Worm (Caenorhabditis elegans) whole organism, mixed stage, embryonic: Measurements from ENCODE around the gene emb-8.
A peak's percentile ranks its signal among the peaks of the same experiment; 100 is the strongest.

ENCODE experiments used
- M03D4.4 ChIP-seq: sonication (generic microtip); optimal IDR thresholded peaks from 2 replicates; lab custom pipeline; 2017; ENCODE audit warnings: mild to moderate bottlenecking, missing genetic modification characterization, missing compliant biosample characterization
- bed-3 ChIP-seq: fragments of 200-800 bp; sonication (Bioruptor generic); optimal IDR thresholded peaks from 3 replicates; lab custom pipeline; 2018; ENCODE audit warnings: mild to moderate bottlenecking, missing genetic modification characterization, moderate library complexity, missing compliant biosample characterization
- ceh-39 ChIP-seq: fragments of 150-350 bp; optimal IDR thresholded peaks from 2 replicates; lab custom pipeline; 2014; ENCODE audit warnings: missing biosample characterization, missing genetic modification characterization
- ceh-43 ChIP-seq: fragments of 200-800 bp; sonication (Bioruptor generic); optimal IDR thresholded peaks from 2 replicates; lab custom pipeline; 2018; ENCODE audit warnings: mild to moderate bottlenecking, missing genetic modification characterization, moderate library complexity, missing compliant biosample characterization
- ceh-83 ChIP-seq: fragments of 200-800 bp; sonication (Bioruptor generic); optimal IDR thresholded peaks from 2 replicates; lab custom pipeline; 2018; ENCODE audit warnings: mild to moderate bottlenecking, missing genetic modification characterization, missing compliant biosample characterization
- ces-1 ChIP-seq: fragments of 150-350 bp; optimal IDR thresholded peaks from 2 replicates; lab custom pipeline; 2014; ENCODE audit warnings: missing biosample characterization, missing genetic modification reagents, missing genetic modification characterization
- cnd-1 ChIP-seq: fragments of 200-800 bp; sonication (Bioruptor generic); optimal IDR thresholded peaks from 2 replicates; lab custom pipeline; 2018; ENCODE audit warnings: mild to moderate bottlenecking, missing genetic modification characterization, missing compliant biosample characterization
- drap-1 ChIP-seq: fragments of 200-800 bp; sonication (Bioruptor generic); optimal IDR thresholded peaks from 3 replicates; lab custom pipeline; 2018; ENCODE audit warnings: mild to moderate bottlenecking, missing genetic modification characterization, missing compliant biosample characterization
- elt-1 ChIP-seq: sonication (generic microtip); optimal IDR thresholded peaks from 2 replicates; lab custom pipeline; 2017; ENCODE audit warnings: missing genetic modification characterization, mild to moderate bottlenecking, missing compliant biosample characterization, antibody characterized with exemption, moderate library complexity, borderline replicate concordance; ENCODE audit not compliant: insufficient read depth
- elt-3 ChIP-seq: fragments of 150-350 bp; optimal IDR thresholded peaks from 2 replicates; lab custom pipeline; 2014; ENCODE audit warnings: missing biosample characterization, missing genetic modification characterization
- flh-1 ChIP-seq: fragments of 200-800 bp; sonication (Bioruptor generic); optimal IDR thresholded peaks from 2 replicates; lab custom pipeline; 2018; ENCODE audit warnings: mild to moderate bottlenecking, missing genetic modification characterization, moderate library complexity, missing compliant biosample characterization
- ham-2 ChIP-seq: fragments of 200-800 bp; sonication (Bioruptor generic); optimal IDR thresholded peaks from 2 replicates; lab custom pipeline; 2018; ENCODE audit warnings: mild to moderate bottlenecking, missing genetic modification characterization, missing compliant biosample characterization
- hlh-1 ChIP-seq: fragments of 150-350 bp; optimal IDR thresholded peaks from 2 replicates; lab custom pipeline; 2014; ENCODE audit warnings: missing biosample characterization, missing genetic modification reagents, missing genetic modification characterization
- lin-13 ChIP-seq: fragments of 150-350 bp; optimal IDR thresholded peaks from 2 replicates; lab custom pipeline; 2014; ENCODE audit warnings: missing biosample characterization, missing genetic modification characterization
- lin-32 ChIP-seq: fragments of 200-800 bp; sonication (Bioruptor generic); optimal IDR thresholded peaks from 2 replicates; lab custom pipeline; 2018; ENCODE audit warnings: mild to moderate bottlenecking, missing genetic modification characterization, missing compliant biosample characterization
- lsy-2 ChIP-seq: fragments of 150-350 bp; optimal IDR thresholded peaks from 2 replicates; lab custom pipeline; 2014; ENCODE audit warnings: missing biosample characterization, missing genetic modification characterization
- mab-5 ChIP-seq: fragments of 150-350 bp; optimal IDR thresholded peaks from 2 replicates; lab custom pipeline; 2014; ENCODE audit warnings: missing biosample characterization, missing genetic modification characterization
- mep-1 ChIP-seq: fragments of 150-350 bp; optimal IDR thresholded peaks from 2 replicates; lab custom pipeline; 2017; ENCODE audit warnings: missing biosample characterization, missing genetic modification reagents, missing genetic modification characterization, inconsistent platforms
- mls-2 ChIP-seq: sonication (generic microtip); optimal IDR thresholded peaks from 2 replicates; lab custom pipeline; 2016; ENCODE audit warnings: mild to moderate bottlenecking, missing genetic modification characterization, moderate library complexity, missing compliant biosample characterization
- nhr-12 ChIP-seq: fragments of 150-350 bp; optimal IDR thresholded peaks from 2 replicates; lab custom pipeline; 2014; ENCODE audit warnings: missing biosample characterization, missing genetic modification characterization
- nhr-2 ChIP-seq: fragments of 150-350 bp; optimal IDR thresholded peaks from 2 replicates; lab custom pipeline; 2014; ENCODE audit warnings: missing biosample characterization, missing genetic modification characterization
- nhr-237 ChIP-seq: fragments of 150-350 bp; optimal IDR thresholded peaks from 2 replicates; lab custom pipeline; 2014; ENCODE audit warnings: missing biosample characterization, missing genetic modification characterization
- nhr-76 ChIP-seq: sonication (generic microtip); optimal IDR thresholded peaks from 2 replicates; lab custom pipeline; 2017; ENCODE audit warnings: missing biosample characterization, missing genetic modification characterization
- pha-4 ChIP-seq: fragments of 150-350 bp; optimal IDR thresholded peaks from 2 replicates; lab custom pipeline; 2018; ENCODE audit warnings: missing biosample characterization, missing genetic modification reagents, missing genetic modification characterization
- sem-2 ChIP-seq: fragments of 200-800 bp; sonication (Bioruptor generic); optimal IDR thresholded peaks from 2 replicates; lab custom pipeline; 2018; ENCODE audit warnings: mild to moderate bottlenecking, missing genetic modification characterization, missing compliant biosample characterization
- snpc-4 ChIP-seq: fragments of 150-350 bp; optimal IDR thresholded peaks from 2 replicates; lab custom pipeline; 2014; ENCODE audit warnings: missing biosample characterization, missing genetic modification characterization
- sptf-1 ChIP-seq: sonication (generic microtip); optimal IDR thresholded peaks from 2 replicates; lab custom pipeline; 2017; ENCODE audit warnings: mild to moderate bottlenecking, missing genetic modification characterization, moderate library complexity, missing compliant biosample characterization
- tbx-8 ChIP-seq: fragments of 200-800 bp; sonication (Bioruptor generic); optimal IDR thresholded peaks from 2 replicates; lab custom pipeline; 2018; ENCODE audit warnings: mild to moderate bottlenecking, missing genetic modification characterization, moderate library complexity, missing compliant biosample characterization
- unc-120 ChIP-seq: sonication (generic microtip); optimal IDR thresholded peaks from 2 replicates; lab custom pipeline; 2017; ENCODE audit warnings: missing genetic modification characterization, missing compliant biosample characterization; ENCODE audit not compliant: poor library complexity, severe bottlenecking
- unc-39 ChIP-seq: fragments of 150-350 bp; optimal IDR thresholded peaks from 2 replicates; lab custom pipeline; 2014; ENCODE audit warnings: missing biosample characterization, missing genetic modification characterization
- unc-62 ChIP-seq: fragments of 150-350 bp; optimal IDR thresholded peaks from 2 replicates; lab custom pipeline; 2014; ENCODE audit warnings: missing biosample characterization, missing genetic modification reagents, missing genetic modification characterization
- zip-8 ChIP-seq: fragments of 150-350 bp; optimal IDR thresholded peaks from 2 replicates; lab custom pipeline; 2014; ENCODE audit warnings: missing biosample characterization, missing genetic modification characterization
- ztf-11 ChIP-seq: fragments of 150-350 bp; optimal IDR thresholded peaks from 2 replicates; lab custom pipeline; 2014; ENCODE audit warnings: missing biosample characterization, missing genetic modification characterization

emb-8 gene

ce11 chrIII:5172470-5172869, 27.0 kb downstream of the emb-8 start, which contains the start of gene K10D2.5:
TSS of gene K10D2.5 (plus strand) at chrIII:5172720.
- TF ChIP-seq ceh-39 (tag; lab: Kevin White, UChicago), result peak; percentile 70
- peak; percentile 84 for TF ChIP-seq sptf-1 (tag; lab: Kevin White, UChicago)
- peak; percentile 67 for TF ChIP-seq nhr-237 (tag; lab: Kevin White, UChicago)
- TF ChIP-seq sem-2 (GFP tag; lab: Kevin White, UChicago), result peak; percentile 29
- TF ChIP-seq bed-3 (GFP tag; lab: Kevin White, UChicago), result no peak
- TF ChIP-seq snpc-4 (tag; lab: Kevin White, UChicago), result no peak
- peak; percentile 58 for TF ChIP-seq ceh-83 (GFP tag; lab: Kevin White, UChicago)
- no peak for TF ChIP-seq ces-1 (GFP tag; lab: Kevin White, UChicago)
- TF ChIP-seq unc-39, result no peak
- no peak for TF ChIP-seq nhr-76
- TF ChIP-seq pha-4, result peak; percentile 53
- peak; percentile 77 for TF ChIP-seq cnd-1 (tag; lab: Kevin White, UChicago)
- TF ChIP-seq ham-2 (GFP tag; lab: Kevin White, UChicago), result peak; percentile 53
- TF ChIP-seq mls-2 (tag; lab: Kevin White, UChicago), result peak; percentile 33
- no peak for TF ChIP-seq nhr-2 (tag; lab: Kevin White, UChicago)
- TF ChIP-seq elt-3 (tag; lab: Kevin White, UChicago), result no peak
- peak; percentile 83 for TF ChIP-seq lsy-2 (tag; lab: Kevin White, UChicago)
- TF ChIP-seq ceh-43 (GFP tag; lab: Kevin White, UChicago), result no peak
- TF ChIP-seq lin-13 (tag; lab: Kevin White, UChicago), result peak; percentile 90
- peak; percentile 35 for TF ChIP-seq ztf-11 (tag; lab: Kevin White, UChicago)
- TF ChIP-seq hlh-1 (tag; lab: Kevin White, UChicago), result peak; percentile 40
- peak; percentile 26 for TF ChIP-seq unc-62
- peak; percentile 58 for TF ChIP-seq tbx-8
- TF ChIP-seq lin-32 (GFP tag; lab: Kevin White, UChicago), result peak; percentile 77
- peak; percentile 84 for TF ChIP-seq M03D4.4 (tag; lab: Kevin White, UChicago)
- peak; percentile 32 for TF ChIP-seq unc-120 (tag; lab: Kevin White, UChicago)
- peak; percentile 90 for TF ChIP-seq mep-1
- TF ChIP-seq drap-1 (GFP tag; lab: Kevin White, UChicago), result peak; percentile 54
- no peak for TF ChIP-seq mab-5 (tag; lab: Kevin White, UChicago)
- no peak for TF ChIP-seq flh-1 (GFP tag; lab: Kevin White, UChicago)
- TF ChIP-seq nhr-12, result no peak
- TF ChIP-seq zip-8 (tag; lab: Kevin White, UChicago), result no peak

ce11 chrIII:5171945-5172344, 27.5 kb downstream of the emb-8 start, which contains the start of gene prp-19:
TSS of gene prp-19 (minus strand) at chrIII:5172045.
- no peak for TF ChIP-seq nhr-76
- TF ChIP-seq unc-120 (tag; lab: Kevin White, UChicago), result no peak
- no peak for TF ChIP-seq elt-1 (tag; lab: Kevin White, UChicago)
- no peak for TF ChIP-seq hlh-1 (tag; lab: Kevin White, UChicago)
- TF ChIP-seq tbx-8, result no peak
- TF ChIP-seq ces-1 (GFP tag; lab: Kevin White, UChicago), result no peak
- no peak for TF ChIP-seq unc-39
- no peak for TF ChIP-seq ceh-43 (GFP tag; lab: Kevin White, UChicago)
- TF ChIP-seq unc-62, result no peak
- TF ChIP-seq ztf-11 (tag; lab: Kevin White, UChicago), result no peak
- no peak for TF ChIP-seq nhr-2 (tag; lab: Kevin White, UChicago)
- TF ChIP-seq mab-5 (tag; lab: Kevin White, UChicago), result no peak
- TF ChIP-seq ceh-83 (GFP tag; lab: Kevin White, UChicago), result no peak
- TF ChIP-seq pha-4, result no peak
- no peak for TF ChIP-seq nhr-237 (tag; lab: Kevin White, UChicago)
- no peak for TF ChIP-seq elt-3 (tag; lab: Kevin White, UChicago)
- TF ChIP-seq M03D4.4 (tag; lab: Kevin White, UChicago), result no peak
- TF ChIP-seq sem-2 (GFP tag; lab: Kevin White, UChicago), result no peak
- TF ChIP-seq ceh-39 (tag; lab: Kevin White, UChicago), result no peak
- TF ChIP-seq, all 35 proteins: peak for 0

ce11 chrIII:5169699-5170098, 29.8 kb downstream of the emb-8 start, which contains the start of gene ulp-1:
TSS of gene ulp-1 (minus strand) at chrIII:5169799.
- no peak for TF ChIP-seq lsy-2 (tag; lab: Kevin White, UChicago)
- no peak for TF ChIP-seq unc-62
- TF ChIP-seq ceh-43 (GFP tag; lab: Kevin White, UChicago), result no peak
- no peak for TF ChIP-seq ces-1 (GFP tag; lab: Kevin White, UChicago)
- no peak for TF ChIP-seq mep-1
- no peak for TF ChIP-seq unc-120 (tag; lab: Kevin White, UChicago)
- TF ChIP-seq, all 35 proteins: peak for 0
